Fruit fly (Drosophila melanogaster) whole organism, embryonic: Measurements from ENCODE around the gene CG2120.

ENCODE experiments used
- Bdp1 ChIP-seq: fragments of 200-800 bp; sonication (Bioruptor generic); optimal IDR thresholded peaks from 3 replicates; lab custom pipeline; 2016; ENCODE audit warnings: missing biosample characterization, missing genetic modification characterization
- Blimp-1 ChIP-seq: fragments of 200-800 bp; sonication (Bioruptor generic); optimal IDR thresholded peaks from 3 replicates; lab custom pipeline; 2018; ENCODE audit warnings: missing biosample characterization, missing genetic modification characterization, mild to moderate bottlenecking, moderate library complexity, missing genetic modification reagents
- BtbVII ChIP-seq: fragments of 200-800 bp; sonication (Bioruptor generic); optimal IDR thresholded peaks from 3 replicates; lab custom pipeline; 2017; ENCODE audit warnings: missing biosample characterization, mild to moderate bottlenecking, missing genetic modification characterization
- C15 ChIP-seq: fragments of 200-800 bp; sonication (Bioruptor generic); IDR thresholded peaks from 3 replicates; pipeline ENCODE4 v1.3.6; 2022; ENCODE audit warnings: missing biosample characterization, missing genetic modification characterization
- CG10274 ChIP-seq: fragments of 200-800 bp; sonication (Bioruptor generic); optimal IDR thresholded peaks from 3 replicates; lab custom pipeline; 2017; ENCODE audit warnings: missing biosample characterization, mild to moderate bottlenecking, missing genetic modification characterization
- CG10565 ChIP-seq: fragments of 200-800 bp; sonication (Bioruptor generic); optimal IDR thresholded peaks from 3 replicates; lab custom pipeline; 2016; ENCODE audit warnings: missing biosample characterization, mild to moderate bottlenecking, missing genetic modification characterization
- CG11560 ChIP-seq: fragments of 200-800 bp; sonication (Bioruptor generic); IDR thresholded peaks from 3 replicates; pipeline ENCODE4 v1.3.6; 2022; ENCODE audit warnings: missing biosample characterization, missing genetic modification characterization
- CG13123 ChIP-seq: fragments of 200-800 bp; sonication (Bioruptor generic); optimal IDR thresholded peaks from 2 replicates; lab custom pipeline; 2016; ENCODE audit warnings: missing biosample characterization, missing genetic modification characterization
- CG13424 ChIP-seq: fragments of 200-800 bp; sonication (Bioruptor generic); optimal IDR thresholded peaks from 2 replicates; lab custom pipeline; 2019; ENCODE audit warnings: missing biosample characterization, mild to moderate bottlenecking, missing genetic modification characterization, moderate library complexity
- CG13775 ChIP-seq: fragments of 200-800 bp; sonication (Bioruptor generic); optimal IDR thresholded peaks from 3 replicates; lab custom pipeline; 2017; ENCODE audit warnings: missing biosample characterization, mild to moderate bottlenecking, missing genetic modification characterization
- CG14667 ChIP-seq: fragments of 200-800 bp; sonication (Bioruptor generic); IDR thresholded peaks from 2 replicates; pipeline ENCODE4 v1.3.6; 2022; ENCODE audit warnings: missing biosample characterization, missing genetic modification characterization
- CG14710 ChIP-seq: fragments of 200-800 bp; sonication (Bioruptor generic); optimal IDR thresholded peaks from 3 replicates; lab custom pipeline; 2019; ENCODE audit warnings: missing biosample characterization, mild to moderate bottlenecking, missing genetic modification characterization, moderate library complexity
- CG15011 ChIP-seq: fragments of 200-800 bp; sonication (Bioruptor generic); optimal IDR thresholded peaks from 3 replicates; lab custom pipeline; 2018; ENCODE audit warnings: missing biosample characterization, mild to moderate bottlenecking, missing genetic modification characterization
- CG1603 ChIP-seq: fragments of 200-800 bp; sonication (Bioruptor generic); optimal IDR thresholded peaks from 2 replicates; lab custom pipeline; 2019; ENCODE audit warnings: missing biosample characterization, mild to moderate bottlenecking, missing genetic modification characterization, moderate library complexity
- CG18764 ChIP-seq: fragments of 200-800 bp; sonication (Bioruptor generic); optimal IDR thresholded peaks from 3 replicates; lab custom pipeline; 2016; ENCODE audit warnings: missing biosample characterization, missing genetic modification characterization
- CG30431 ChIP-seq: fragments of 200-800 bp; sonication (Bioruptor generic); optimal IDR thresholded peaks from 2 replicates; lab custom pipeline; 2017; ENCODE audit warnings: missing biosample characterization, missing genetic modification characterization
- CG3065 ChIP-seq: fragments of 200-800 bp; sonication (Bioruptor generic); optimal IDR thresholded peaks from 2 replicates; lab custom pipeline; 2016; ENCODE audit warnings: missing biosample characterization, missing genetic modification characterization
- CG3163 ChIP-seq: fragments of 200-800 bp; sonication (Bioruptor generic); optimal IDR thresholded peaks from 3 replicates; lab custom pipeline; 2016; ENCODE audit warnings: missing biosample characterization, missing genetic modification characterization
- CG3281 ChIP-seq: fragments of 200-800 bp; sonication (Bioruptor generic); optimal IDR thresholded peaks from 3 replicates; lab custom pipeline; 2017; ENCODE audit warnings: missing biosample characterization, mild to moderate bottlenecking, missing genetic modification characterization
- CG33557 ChIP-seq: fragments of 200-800 bp; sonication (Bioruptor generic); optimal IDR thresholded peaks from 2 replicates; lab custom pipeline; 2019; ENCODE audit warnings: missing biosample characterization, mild to moderate bottlenecking, missing genetic modification characterization, moderate library complexity
- CG3407 ChIP-seq: fragments of 200-800 bp; sonication (Bioruptor generic); optimal IDR thresholded peaks from 2 replicates; lab custom pipeline; 2018; ENCODE audit warnings: missing biosample characterization, mild to moderate bottlenecking, missing genetic modification characterization
- CG3838 ChIP-seq: fragments of 200-800 bp; sonication (Bioruptor generic); optimal IDR thresholded peaks from 3 replicates; lab custom pipeline; 2016; ENCODE audit warnings: missing biosample characterization, missing genetic modification characterization
- CG4730 ChIP-seq: fragments of 200-800 bp; sonication (Bioruptor generic); IDR thresholded peaks from 2 replicates; pipeline ENCODE4 v1.3.6; 2022; ENCODE audit warnings: missing biosample characterization, missing genetic modification characterization
- CG6791 ChIP-seq: fragments of 200-800 bp; sonication (Bioruptor generic); IDR thresholded peaks from 3 replicates; pipeline ENCODE4 v1.3.6; 2022; ENCODE audit warnings: missing biosample characterization, missing genetic modification characterization; ENCODE audit not compliant: partially characterized antibody
- CG6854 ChIP-seq: fragments of 200-800 bp; sonication (Bioruptor generic); optimal IDR thresholded peaks from 3 replicates; lab custom pipeline; 2017; ENCODE audit warnings: missing biosample characterization, mild to moderate bottlenecking, missing genetic modification characterization
- CG7357 ChIP-seq: fragments of 200-800 bp; sonication (Bioruptor generic); IDR thresholded peaks from 3 replicates; pipeline ENCODE4 v1.3.6; 2022; ENCODE audit warnings: missing biosample characterization, missing genetic modification characterization
- CG7839 ChIP-seq: fragments of 200-800 bp; sonication (Bioruptor generic); optimal IDR thresholded peaks from 3 replicates; lab custom pipeline; 2018; ENCODE audit warnings: missing biosample characterization, mild to moderate bottlenecking, missing genetic modification characterization, moderate library complexity
- CG9215 ChIP-seq: fragments of 200-800 bp; sonication (Bioruptor generic); IDR thresholded peaks from 2 replicates; pipeline ENCODE4 v1.3.6; 2022; ENCODE audit warnings: missing biosample characterization, missing genetic modification characterization
- CG9437 ChIP-seq: fragments of 200-800 bp; sonication (Bioruptor generic); optimal IDR thresholded peaks from 2 replicates; lab custom pipeline; 2018; ENCODE audit warnings: missing biosample characterization, mild to moderate bottlenecking, missing genetic modification characterization
- D19A ChIP-seq: fragments of 200-800 bp; optimal IDR thresholded peaks from 3 replicates; lab custom pipeline; 2019; ENCODE audit warnings: missing biosample characterization, mild to moderate bottlenecking, missing genetic modification characterization, moderate library complexity
- D19B ChIP-seq: fragments of 200-800 bp; sonication (Bioruptor generic); optimal IDR thresholded peaks from 2 replicates; lab custom pipeline; 2017; ENCODE audit warnings: missing biosample characterization, mild to moderate bottlenecking, missing genetic modification characterization
- Doc3 ChIP-seq: fragments of 200-800 bp; sonication (Bioruptor generic); IDR thresholded peaks from 3 replicates; pipeline ENCODE4 v1.3.6; 2022; ENCODE audit warnings: missing biosample characterization, missing genetic modification characterization; ENCODE audit not compliant: partially characterized antibody
- Dref ChIP-seq: fragments of 200-800 bp; sonication (Bioruptor generic); IDR thresholded peaks from 2 replicates; pipeline ENCODE4 v1.3.6; 2022; ENCODE audit warnings: missing biosample characterization, missing genetic modification characterization
- MBD-R2 ChIP-seq: fragments of 200-800 bp; sonication (Bioruptor generic); IDR thresholded peaks from 2 replicates; pipeline ENCODE4 v1.3.6; 2022; ENCODE audit warnings: missing biosample characterization, missing genetic modification characterization
- Opbp ChIP-seq: fragments of 200-800 bp; sonication (Bioruptor generic); IDR thresholded peaks from 3 replicates; pipeline ENCODE4 v1.3.6; 2022; ENCODE audit warnings: missing biosample characterization, missing genetic modification characterization; ENCODE audit not compliant: partially characterized antibody
- Optix ChIP-seq: fragments of 200-800 bp; sonication (Bioruptor generic); IDR thresholded peaks from 3 replicates; pipeline ENCODE4 v1.3.6; 2022; ENCODE audit warnings: missing biosample characterization, missing genetic modification characterization
- ab ChIP-seq: fragments of 200-800 bp; sonication (Bioruptor generic); optimal IDR thresholded peaks from 2 replicates; lab custom pipeline; 2016; ENCODE audit warnings: missing biosample characterization, missing genetic modification characterization
- abd-A ChIP-seq: fragments of 200-800 bp; sonication (Bioruptor generic); optimal IDR thresholded peaks from 3 replicates; lab custom pipeline; 2019; ENCODE audit warnings: missing biosample characterization, mild to moderate bottlenecking, missing genetic modification characterization, moderate library complexity
- chinmo ChIP-seq: fragments of 200-800 bp; sonication (Bioruptor generic); IDR thresholded peaks from 4 replicates; pipeline ENCODE4 v1.3.6; 2022; ENCODE audit warnings: missing biosample characterization, missing genetic modification characterization; ENCODE audit not compliant: partially characterized antibody
- crc ChIP-seq: fragments of 200-800 bp; sonication (Bioruptor generic); optimal IDR thresholded peaks from 2 replicates; lab custom pipeline; 2016; ENCODE audit warnings: missing biosample characterization, missing genetic modification characterization
- gsb ChIP-seq: fragments of 200-800 bp; sonication (Bioruptor generic); IDR thresholded peaks from 2 replicates; pipeline ENCODE4 v1.3.6; 2022; ENCODE audit warnings: missing biosample characterization, missing genetic modification characterization
- gt ChIP-seq: fragments of 200-800 bp; sonication (Bioruptor generic); IDR thresholded peaks from 2 replicates; pipeline ENCODE4 v1.3.6; 2022; ENCODE audit warnings: missing biosample characterization, missing genetic modification characterization
- ken ChIP-seq: fragments of 200-800 bp; sonication (Bioruptor generic); IDR thresholded peaks from 3 replicates; pipeline ENCODE4 v1.3.6; 2022; ENCODE audit warnings: missing biosample characterization, missing genetic modification characterization
- mirr ChIP-seq: fragments of 200-800 bp; sonication (Bioruptor generic); optimal IDR thresholded peaks from 3 replicates; lab custom pipeline; 2018; ENCODE audit warnings: missing biosample characterization, mild to moderate bottlenecking, missing genetic modification characterization
- nom ChIP-seq: fragments of 200-800 bp; sonication (Bioruptor generic); optimal IDR thresholded peaks from 2 replicates; lab custom pipeline; 2017; ENCODE audit warnings: missing biosample characterization, missing genetic modification characterization, mild to moderate bottlenecking, moderate library complexity, missing genetic modification reagents
- pzg ChIP-seq: fragments of 200-800 bp; sonication (Bioruptor generic); optimal IDR thresholded peaks from 3 replicates; lab custom pipeline; 2018; ENCODE audit warnings: missing biosample characterization, mild to moderate bottlenecking, missing genetic modification characterization, moderate library complexity
- scrt ChIP-seq: fragments of 200-800 bp; sonication (Bioruptor generic); optimal IDR thresholded peaks from 2 replicates; lab custom pipeline; 2018; ENCODE audit warnings: missing biosample characterization, mild to moderate bottlenecking, missing genetic modification characterization, moderate library complexity
- slou ChIP-seq: fragments of 200-800 bp; sonication (Bioruptor generic); optimal IDR thresholded peaks from 3 replicates; lab custom pipeline; 2016; ENCODE audit warnings: missing biosample characterization, missing genetic modification characterization
- vfl ChIP-seq: fragments of 200-800 bp; sonication (Bioruptor generic); optimal IDR thresholded peaks from 2 replicates; lab custom pipeline; 2016; ENCODE audit warnings: missing biosample characterization, missing genetic modification characterization
- zfh2 ChIP-seq: fragments of 200-800 bp; sonication (Bioruptor generic); optimal IDR thresholded peaks from 2 replicates; lab custom pipeline; 2016; ENCODE audit warnings: missing biosample characterization, missing genetic modification characterization

The CG2120 gene

dm6 chrX:8143537-8143936, 7.9 kb downstream of the CG2120 start, which contains the start of gene CG17982 (continued):
- TF ChIP-seq CG3407 (GFP tag; lab: Kevin White, UChicago) (peak; percentile 70), ken (GFP tag; lab: Robert Waterston, UW) (peak; percentile 75), CG13123 (peak; percentile 77), MBD-R2 (GFP tag; lab: Robert Waterston, UW) (peak; percentile 80), CG33557 (GFP tag; lab: Kevin White, UChicago) (peak; percentile 81), ab (peak; percentile 18), CG4730 (peak; percentile 59), Optix (GFP tag; lab: Robert Waterston, UW) (peak; percentile 69; the same call in 2 of the 3 replicates), CG14667 (GFP tag; lab: Robert Waterston, UW) (peak; percentile 44), crc (peak; percentile 81), CG6854 (GFP tag; lab: Kevin White, UChicago) (peak; percentile 43), chinmo (no peak), Opbp (no peak), D19B (GFP tag; lab: Kevin White, UChicago) (no peak), CG9437 (GFP tag; lab: Kevin White, UChicago) (peak; percentile 67), CG10274 (GFP tag; lab: Kevin White, UChicago) (peak; percentile 16), CG11560 (tag; lab: Robert Waterston, UW) (peak; percentile 37; the same call in 1 of the 3 replicates), gsb (GFP tag; lab: Robert Waterston, UW) (peak; percentile 55), CG3065 (peak; percentile 2), BtbVII (GFP tag; lab: Kevin White, UChicago) (peak; percentile 82), Doc3 (GFP tag; lab: Robert Waterston, UW) (no peak), CG10565 (GFP tag; lab: Kevin White, UChicago) (peak; percentile 19), Dref (GFP tag; lab: Robert Waterston, UW) (no peak; the same call in 1 of the 2 replicates), CG3163 (peak; percentile 64), CG15011 (GFP tag; lab: Kevin White, UChicago) (no peak), pzg (GFP tag; lab: Kevin White, UChicago) (peak; percentile 47), CG13424 (tag; lab: Kevin White, UChicago) (peak; percentile 89), CG9215 (GFP tag; lab: Robert Waterston, UW) (peak; percentile 57), CG18764 (GFP tag; lab: Kevin White, UChicago) (peak; percentile 65), CG14710 (tag; lab: Kevin White, UChicago) (peak; percentile 83), CG7839 (tag; lab: Kevin White, UChicago) (peak; percentile 90), zfh2 (GFP tag; lab: Kevin White, UChicago) (peak; percentile 88), scrt (GFP tag; lab: Kevin White, UChicago) (peak; percentile 71), Blimp-1 (GFP tag; lab: Kevin White, UChicago) (no peak), slou (GFP tag; lab: Kevin White, UChicago) (peak; percentile 43), CG3838 (GFP tag; lab: Kevin White, UChicago) (peak; percentile 61), nom (GFP tag; lab: Kevin White, UChicago) (peak; percentile 86), CG13775 (GFP tag; lab: Kevin White, UChicago) (peak; percentile 78), abd-A (tag; lab: Kevin White, UChicago) (no peak), Bdp1 (GFP tag; lab: Kevin White, UChicago) (peak; percentile 63), CG6791 (GFP tag; lab: Robert Waterston, UW) (no peak), mirr (GFP tag; lab: Kevin White, UChicago) (peak; percentile 75), D19A (tag; lab: Kevin White, UChicago) (peak; percentile 77), CG3281 (GFP tag; lab: Kevin White, UChicago) (peak; percentile 82), CG7357 (GFP tag; lab: Robert Waterston, UW) (peak; percentile 53; the same call in 1 of the 3 replicates), CG1603 (tag; lab: Kevin White, UChicago) (peak; percentile 82), gt (GFP tag; lab: Robert Waterston, UW) (no peak), vfl (GFP tag; lab: Kevin White, UChicago) (peak; percentile 80), CG30431 (GFP tag; lab: Kevin White, UChicago) (peak; percentile 12), C15 (peak; percentile 51; the same call in 1 of the 3 replicates)
